Worm (Caenorhabditis elegans): ENCODE data around the gene rac-2.

The rac-2 gene

ce11 chrIV:16346514-16346913 is 38.5 kb downstream of the rac-2 start, which contains the start of gene C35D6.3:
TSS of gene C35D6.3 (plus strand) at chrIV:16346814.
- TF ChIP-seq zip-5 (tag; optimal IDR thresholded peaks at IDR 0.05) (no peak), tbx-2 (tag; optimal IDR thresholded peaks at IDR 0.05) (no peak), fkh-6 (tag; optimal IDR thresholded peaks at IDR 0.05) (no peak), madf-2 (tag; optimal IDR thresholded peaks at IDR 0.05) (no peak), lin-11 (tag; optimal IDR thresholded peaks at IDR 0.05) (no peak)

- TF ChIP-seq ceh-19 (GFP tag; optimal IDR thresholded peaks at IDR 0.05) (no peak), unc-55 (GFP tag; optimal IDR thresholded peaks at IDR 0.05) (no peak), pax-1 (tag; optimal IDR thresholded peaks at IDR 0.05) (no peak), gmeb-2 (tag; optimal IDR thresholded peaks at IDR 0.05) (no peak), tbx-2 (tag; optimal IDR thresholded peaks at IDR 0.05) (no peak), rnt-1 (tag; optimal IDR thresholded peaks at IDR 0.05) (no peak), F13H6.1 (tag; optimal IDR thresholded peaks at IDR 0.05) (no peak), ztf-16 (tag; optimal IDR thresholded peaks at IDR 0.05) (no peak), che-1 (tag; optimal IDR thresholded peaks at IDR 0.05) (no peak), sox-4 (tag; optimal IDR thresholded peaks at IDR 0.05) (no peak), hlh-6 (tag; optimal IDR thresholded peaks at IDR 0.05) (no peak), zip-5 (tag; optimal IDR thresholded peaks at IDR 0.05) (no peak)
Observed at ce11 chrIV:16350690-16351089, 42.7 kb downstream of the rac-2 start, which contains the start of gene C35D6.4. TSS of gene C35D6.4 (plus strand) at chrIV:16350990.
